Fruit fly (Drosophila melanogaster): ENCODE results near the gene CG15446.

The CG15446 gene

dm6 chrX:21060579-21060978 is 41.4 kb downstream of the CG15446 start:
- no peak for TF ChIP-seq CG12768 (GFP tag; optimal IDR thresholded peaks at IDR 0.05)
- peak; percentile 28 for TF ChIP-seq bab1 (GFP tag; optimal IDR thresholded peaks at IDR 0.05)
- TF ChIP-seq tj (GFP tag; optimal IDR thresholded peaks at IDR 0.05) = peak; percentile 79

- TF ChIP-seq CG33017 (tag; optimal IDR thresholded peaks at IDR 0.05) (no peak), tj (GFP tag; optimal IDR thresholded peaks at IDR 0.05) (peak; percentile 15), pad (GFP tag; optimal IDR thresholded peaks at IDR 0.05) (no peak), CG11617 (GFP tag; optimal IDR thresholded peaks at IDR 0.05) (peak; percentile 1), CG7045 (GFP tag; optimal IDR thresholded peaks at IDR 0.05) (no peak), Clk (GFP tag; optimal IDR thresholded peaks at IDR 0.05) (no peak), bab1 (GFP tag; optimal IDR thresholded peaks at IDR 0.05) (peak; percentile 3), toe (GFP tag; optimal IDR thresholded peaks at IDR 0.05) (no peak), CG14711 (tag; optimal IDR thresholded peaks at IDR 0.05) (peak; percentile 7), CG7101 (tag; optimal IDR thresholded peaks at IDR 0.05) (peak; percentile 32)
Measured at dm6 chrX:21058991-21059390, 43.0 kb downstream of the CG15446 start.

dm6 chrX:21058437-21058836 is 43.6 kb downstream of the CG15446 start:
- peak; percentile 17 for TF ChIP-seq kay (GFP tag; ENCODE audit: borderline replicate concordance)
- TF ChIP-seq CG5204 (GFP tag; optimal IDR thresholded peaks at IDR 0.05) = no peak
- TF ChIP-seq Hr96 (GFP tag; optimal IDR thresholded peaks at IDR 0.05) = no peak
- no peak for TF ChIP-seq CG7101 (tag; optimal IDR thresholded peaks at IDR 0.05)

dm6 chrX:21056732-21057131 is 45.3 kb downstream of the CG15446 start:
- no peak for TF ChIP-seq CG12768 (GFP tag; optimal IDR thresholded peaks at IDR 0.05)
- no peak for TF ChIP-seq pad (GFP tag; optimal IDR thresholded peaks at IDR 0.05)
- no peak for TF ChIP-seq Clk (GFP tag; optimal IDR thresholded peaks at IDR 0.05)
- no peak for TF ChIP-seq CG33017 (tag; optimal IDR thresholded peaks at IDR 0.05)
- no peak for TF ChIP-seq CG1620 (GFP tag; optimal IDR thresholded peaks at IDR 0.05)
- TF ChIP-seq CG5204 (GFP tag; optimal IDR thresholded peaks at IDR 0.05) = no peak
- TF ChIP-seq toe (GFP tag; optimal IDR thresholded peaks at IDR 0.05) = no peak
- no peak for TF ChIP-seq tj (GFP tag; optimal IDR thresholded peaks at IDR 0.05)
- no peak for TF ChIP-seq cnc (optimal IDR thresholded peaks at IDR 0.05)
- TF ChIP-seq cic (GFP tag; optimal IDR thresholded peaks at IDR 0.05) = no peak
- TF ChIP-seq CG11617 (GFP tag; optimal IDR thresholded peaks at IDR 0.05) = no peak

- TF ChIP-seq ovo (GFP tag; optimal IDR thresholded peaks at IDR 0.05) (no peak), pad (GFP tag; optimal IDR thresholded peaks at IDR 0.05) (peak; percentile 0), tj (GFP tag; optimal IDR thresholded peaks at IDR 0.05) (peak; percentile 2)
Measured at dm6 chrX:21054963-21055480, 47.0 kb downstream of the CG15446 start.

dm6 chrX:21053849-21054581 is 48.0 kb downstream of the CG15446 start, which contains the start of the genes Stt3A and bves:
TSS of gene Stt3A (minus strand) at chrX:21053937.
TSS of gene bves (plus strand) at chrX:21053963.
- TF ChIP-seq Crg-1 (GFP tag; optimal IDR thresholded peaks at IDR 0.05) (peak; percentile 95), CG12768 (GFP tag; optimal IDR thresholded peaks at IDR 0.05) (peak; percentile 94), CG33017 (tag; optimal IDR thresholded peaks at IDR 0.05) (peak; percentile 96), toe (GFP tag; optimal IDR thresholded peaks at IDR 0.05) (peak; percentile 81), Clk (GFP tag; optimal IDR thresholded peaks at IDR 0.05) (peak; percentile 79), ovo (GFP tag; optimal IDR thresholded peaks at IDR 0.05) (peak; percentile 83), tj (GFP tag; optimal IDR thresholded peaks at IDR 0.05) (peak; percentile 84), cic (GFP tag; optimal IDR thresholded peaks at IDR 0.05) (peak; percentile 75), bab1 (GFP tag; optimal IDR thresholded peaks at IDR 0.05) (peak; percentile 99), CG7101 (tag; optimal IDR thresholded peaks at IDR 0.05) (peak; percentile 98), Mnt (GFP tag; optimal IDR thresholded peaks at IDR 0.05) (peak; percentile 96), Hr96 (GFP tag; optimal IDR thresholded peaks at IDR 0.05) (peak; percentile 98), CG7045 (GFP tag; optimal IDR thresholded peaks at IDR 0.05) (peak; percentile 89), CG5204 (GFP tag; optimal IDR thresholded peaks at IDR 0.05) (peak; percentile 92), CG14711 (tag; optimal IDR thresholded peaks at IDR 0.05) (peak; percentile 95), cnc (optimal IDR thresholded peaks at IDR 0.05) (no peak), kay (GFP tag; ENCODE audit: borderline replicate concordance) (peak; percentile 83), pad (GFP tag; optimal IDR thresholded peaks at IDR 0.05) (peak; percentile 84), CG1620 (GFP tag; optimal IDR thresholded peaks at IDR 0.05) (peak; percentile 95), CG11617 (GFP tag; optimal IDR thresholded peaks at IDR 0.05) (peak; percentile 98)

- TF ChIP-seq pad (GFP tag; optimal IDR thresholded peaks at IDR 0.05) (peak; percentile 78), kay (GFP tag; ENCODE audit: borderline replicate concordance) (no peak), toe (GFP tag; optimal IDR thresholded peaks at IDR 0.05) (peak; percentile 68), ovo (GFP tag; optimal IDR thresholded peaks at IDR 0.05) (peak; percentile 85), CG33017 (tag; optimal IDR thresholded peaks at IDR 0.05) (peak; percentile 44), tj (GFP tag; optimal IDR thresholded peaks at IDR 0.05) (peak; percentile 60), CG12768 (GFP tag; optimal IDR thresholded peaks at IDR 0.05) (peak; percentile 62), Hr96 (GFP tag; optimal IDR thresholded peaks at IDR 0.05) (peak; percentile 94), Clk (GFP tag; optimal IDR thresholded peaks at IDR 0.05) (no peak), cnc (optimal IDR thresholded peaks at IDR 0.05) (no peak), bab1 (GFP tag; optimal IDR thresholded peaks at IDR 0.05) (peak; percentile 87), CG5204 (GFP tag; optimal IDR thresholded peaks at IDR 0.05) (peak; percentile 56), CG7101 (tag; optimal IDR thresholded peaks at IDR 0.05) (peak; percentile 89), cic (GFP tag; optimal IDR thresholded peaks at IDR 0.05) (no peak), Crg-1 (GFP tag; optimal IDR thresholded peaks at IDR 0.05) (peak; percentile 79), CG14711 (tag; optimal IDR thresholded peaks at IDR 0.05) (peak; percentile 75), CG7045 (GFP tag; optimal IDR thresholded peaks at IDR 0.05) (peak; percentile 18), CG11617 (GFP tag; optimal IDR thresholded peaks at IDR 0.05) (peak; percentile 90), Mnt (GFP tag; optimal IDR thresholded peaks at IDR 0.05) (peak; percentile 87), CG1620 (GFP tag; optimal IDR thresholded peaks at IDR 0.05) (peak; percentile 88)
Measured at dm6 chrX:21053099-21053715, 48.8 kb downstream of the CG15446 start.
